Fruit fly (Drosophila melanogaster): Measurements from ENCODE around the gene CG42450.

CG42450 gene

dm6 chrX:18835500-18835899, 22.4 kb downstream of the CG42450 start:
- TF ChIP-seq CG13204 (GFP tag; optimal IDR thresholded peaks at IDR 0.05) (peak; percentile 23), rn (GFP tag; IDR thresholded peaks at IDR 0.05) (no peak), CG34367 (tag; optimal IDR thresholded peaks at IDR 0.05) (peak; percentile 47), EcR (GFP tag; optimal IDR thresholded peaks at IDR 0.05) (no peak), CG17806 (tag; optimal IDR thresholded peaks at IDR 0.05) (peak; percentile 37), CG9948 (tag; optimal IDR thresholded peaks at IDR 0.05) (peak; percentile 36), CG8301 (tag; optimal IDR thresholded peaks at IDR 0.05) (peak; percentile 36), Pif1B (GFP tag; optimal IDR thresholded peaks at IDR 0.05) (peak; percentile 8), CG12605 (GFP tag; IDR thresholded peaks at IDR 0.05) (no peak; the same call in 1 of the 2 replicates), CG8159 (tag; optimal IDR thresholded peaks at IDR 0.05) (peak; percentile 53), gl (tag; optimal IDR thresholded peaks at IDR 0.05) (peak; percentile 37), CG4496 (GFP tag; IDR thresholded peaks at IDR 0.05) (peak; percentile 68; the same call in 2 of the 3 replicates), CG15710 (tag; optimal IDR thresholded peaks at IDR 0.05) (peak; percentile 53), CG14655 (GFP tag; optimal IDR thresholded peaks at IDR 0.05) (peak; percentile 50), Pif1A (GFP tag; optimal IDR thresholded peaks at IDR 0.05) (no peak)

- TF ChIP-seq CG8301 (tag; optimal IDR thresholded peaks at IDR 0.05) (peak; percentile 10), D1 (tag; optimal IDR thresholded peaks at IDR 0.05) (no peak), Pif1A (GFP tag; optimal IDR thresholded peaks at IDR 0.05) (peak; percentile 24), CG12605 (GFP tag; IDR thresholded peaks at IDR 0.05) (peak; percentile 36; the same call in 1 of the 2 replicates), CG10348 (GFP tag; IDR thresholded peaks at IDR 0.05) (no peak), CG15710 (tag; optimal IDR thresholded peaks at IDR 0.05) (peak; percentile 48), CG4496 (GFP tag; IDR thresholded peaks at IDR 0.05) (peak; percentile 36; the same call in 1 of the 3 replicates), CG32121 (GFP tag; IDR thresholded peaks at IDR 0.05) (no peak), CG17806 (tag; optimal IDR thresholded peaks at IDR 0.05) (no peak), CG34367 (tag; optimal IDR thresholded peaks at IDR 0.05) (peak; percentile 33), CG14655 (GFP tag; optimal IDR thresholded peaks at IDR 0.05) (peak; percentile 32), CG9948 (tag; optimal IDR thresholded peaks at IDR 0.05) (peak; percentile 28), CG13204 (GFP tag; optimal IDR thresholded peaks at IDR 0.05) (no peak), CG8159 (tag; optimal IDR thresholded peaks at IDR 0.05) (peak; percentile 28), Pif1B (GFP tag; optimal IDR thresholded peaks at IDR 0.05) (no peak), rn (GFP tag; IDR thresholded peaks at IDR 0.05) (no peak), Snoo (tag; optimal IDR thresholded peaks at IDR 0.05) (no peak), gl (tag; optimal IDR thresholded peaks at IDR 0.05) (peak; percentile 61), Ets98B (GFP tag; IDR thresholded peaks at IDR 0.05) (peak; percentile 29; the same call in 1 of the 2 replicates), fd96Ca (GFP tag; IDR thresholded peaks at IDR 0.05) (no peak), EcR (GFP tag; optimal IDR thresholded peaks at IDR 0.05) (peak; percentile 47)
Observed at dm6 chrX:18836315-18836714, 23.2 kb downstream of the CG42450 start.

dm6 chrX:18837046-18837445, 23.9 kb downstream of the CG42450 start:
- TF ChIP-seq CG4496 (GFP tag; IDR thresholded peaks at IDR 0.05) (peak; percentile 54; the same call in 2 of the 3 replicates), EcR (GFP tag; optimal IDR thresholded peaks at IDR 0.05) (no peak), gl (tag; optimal IDR thresholded peaks at IDR 0.05) (no peak), CG32121 (GFP tag; IDR thresholded peaks at IDR 0.05) (peak; percentile 22; the same call in 1 of the 2 replicates), CG8159 (tag; optimal IDR thresholded peaks at IDR 0.05) (no peak), CG34367 (tag; optimal IDR thresholded peaks at IDR 0.05) (no peak), CG9948 (tag; optimal IDR thresholded peaks at IDR 0.05) (peak; percentile 4), fd96Ca (GFP tag; IDR thresholded peaks at IDR 0.05) (peak; percentile 52; the same call in 2 of the 3 replicates), CG15710 (tag; optimal IDR thresholded peaks at IDR 0.05) (peak; percentile 42)

- TF ChIP-seq Pif1A (GFP tag; optimal IDR thresholded peaks at IDR 0.05) (no peak), Ets98B (GFP tag; IDR thresholded peaks at IDR 0.05) (no peak), CG13204 (GFP tag; optimal IDR thresholded peaks at IDR 0.05) (no peak), CG15710 (tag; optimal IDR thresholded peaks at IDR 0.05) (no peak), CG17806 (tag; optimal IDR thresholded peaks at IDR 0.05) (no peak)
Observed at dm6 chrX:18838470-18838869, 25.4 kb downstream of the CG42450 start.

dm6 chrX:18838929-18839576, 26.0 kb downstream of the CG42450 start:
- peak; percentile 26 for TF ChIP-seq gl (tag; optimal IDR thresholded peaks at IDR 0.05)
- peak; percentile 2 for TF ChIP-seq CG15710 (tag; optimal IDR thresholded peaks at IDR 0.05)
- TF ChIP-seq CG34367 (tag; optimal IDR thresholded peaks at IDR 0.05) = no peak
- no peak for TF ChIP-seq CG17806 (tag; optimal IDR thresholded peaks at IDR 0.05)
- peak; percentile 13; the same call in 1 of the 2 replicates for TF ChIP-seq CG32121 (GFP tag; IDR thresholded peaks at IDR 0.05)
- no peak for TF ChIP-seq EcR (GFP tag; optimal IDR thresholded peaks at IDR 0.05)
- TF ChIP-seq Pif1B (GFP tag; optimal IDR thresholded peaks at IDR 0.05) = no peak
- TF ChIP-seq Pif1A (GFP tag; optimal IDR thresholded peaks at IDR 0.05) = peak; percentile 36
- TF ChIP-seq CG14655 (GFP tag; optimal IDR thresholded peaks at IDR 0.05) = peak; percentile 7
- peak; percentile 3 for TF ChIP-seq CG8159 (tag; optimal IDR thresholded peaks at IDR 0.05)

Measured in whole organism, pupa.